Fruit fly (Drosophila melanogaster) whole organism, embryonic: ENCODE data around the gene Gip.

Source experiments
- Abd-B ChIP-seq: fragments of 200-800 bp; sonication (Bioruptor generic); optimal IDR thresholded peaks from 2 replicates; lab custom pipeline; 2018; ENCODE audit warnings: missing biosample characterization, mild to moderate bottlenecking, missing genetic modification characterization, moderate library complexity
- Atf-2 ChIP-seq: fragments of 200-800 bp; sonication (Bioruptor generic); optimal IDR thresholded peaks from 2 replicates; lab custom pipeline; 2016; ENCODE audit warnings: missing biosample characterization, missing genetic modification characterization
- B-H1 ChIP-seq: fragments of 200-800 bp; sonication (Bioruptor generic); IDR thresholded peaks from 3 replicates; pipeline ENCODE4 v1.3.6; 2022; ENCODE audit warnings: missing biosample characterization, missing genetic modification characterization
- BtbVII ChIP-seq: fragments of 200-800 bp; sonication (Bioruptor generic); optimal IDR thresholded peaks from 3 replicates; lab custom pipeline; 2017; ENCODE audit warnings: missing biosample characterization, mild to moderate bottlenecking, missing genetic modification characterization
- CG10462 ChIP-seq: fragments of 200-800 bp; sonication (Bioruptor generic); optimal IDR thresholded peaks from 2 replicates; lab custom pipeline; 2016; ENCODE audit warnings: missing biosample characterization, missing genetic modification characterization
- CG10979 ChIP-seq: fragments of 200-800 bp; sonication (Bioruptor generic); optimal IDR thresholded peaks from 2 replicates; lab custom pipeline; 2018; ENCODE audit warnings: missing biosample characterization, mild to moderate bottlenecking, missing genetic modification characterization, moderate library complexity
- CG12391 ChIP-seq: fragments of 200-800 bp; sonication (Bioruptor generic); optimal IDR thresholded peaks from 3 replicates; lab custom pipeline; 2018; ENCODE audit warnings: missing biosample characterization, mild to moderate bottlenecking, missing genetic modification characterization, moderate library complexity
- CG13123 ChIP-seq: fragments of 200-800 bp; sonication (Bioruptor generic); optimal IDR thresholded peaks from 2 replicates; lab custom pipeline; 2016; ENCODE audit warnings: missing biosample characterization, missing genetic modification characterization
- CG13894 ChIP-seq: fragments of 200-800 bp; sonication (Bioruptor generic); optimal IDR thresholded peaks from 3 replicates; lab custom pipeline; 2018; ENCODE audit warnings: missing biosample characterization, mild to moderate bottlenecking, missing genetic modification characterization, moderate library complexity
- CG14965 ChIP-seq: fragments of 200-800 bp; sonication (Bioruptor generic); optimal IDR thresholded peaks from 2 replicates; lab custom pipeline; 2016; ENCODE audit warnings: missing biosample characterization, missing genetic modification characterization, borderline replicate concordance
- CG15479 ChIP-seq: fragments of 200-800 bp; sonication (Bioruptor generic); optimal IDR thresholded peaks from 3 replicates; lab custom pipeline; 2019; ENCODE audit warnings: missing biosample characterization, mild to moderate bottlenecking, missing genetic modification characterization, moderate library complexity
- CG18764 ChIP-seq: fragments of 200-800 bp; sonication (Bioruptor generic); optimal IDR thresholded peaks from 3 replicates; lab custom pipeline; 2016; ENCODE audit warnings: missing biosample characterization, missing genetic modification characterization
- CG2678 ChIP-seq: fragments of 200-800 bp; sonication (Bioruptor generic); optimal IDR thresholded peaks from 3 replicates; lab custom pipeline; 2019; ENCODE audit warnings: missing biosample characterization, mild to moderate bottlenecking, missing genetic modification characterization, moderate library complexity
- CG4854 ChIP-seq: fragments of 200-800 bp; sonication (Bioruptor generic); optimal IDR thresholded peaks from 2 replicates; lab custom pipeline; 2016; ENCODE audit warnings: missing biosample characterization, missing genetic modification characterization, inconsistent platforms
- CG7271 ChIP-seq: fragments of 200-800 bp; sonication (Bioruptor generic); optimal IDR thresholded peaks from 2 replicates; lab custom pipeline; 2018; ENCODE audit warnings: missing biosample characterization, mild to moderate bottlenecking, missing genetic modification characterization, moderate library complexity
- CG7357 ChIP-seq: fragments of 200-800 bp; sonication (Bioruptor generic); IDR thresholded peaks from 3 replicates; pipeline ENCODE4 v1.3.6; 2022; ENCODE audit warnings: missing biosample characterization, missing genetic modification characterization
- CG7556 ChIP-seq: fragments of 200-800 bp; sonication (Bioruptor generic); optimal IDR thresholded peaks from 2 replicates; lab custom pipeline; 2017; ENCODE audit warnings: missing biosample characterization, mild to moderate bottlenecking, missing genetic modification characterization
- CG7745 ChIP-seq: fragments of 200-800 bp; sonication (Bioruptor generic); optimal IDR thresholded peaks from 2 replicates; lab custom pipeline; 2018; ENCODE audit warnings: missing biosample characterization, mild to moderate bottlenecking, missing genetic modification characterization, moderate library complexity
- CG7786 ChIP-seq: fragments of 200-800 bp; sonication (Bioruptor generic); optimal IDR thresholded peaks from 2 replicates; lab custom pipeline; 2016; ENCODE audit warnings: missing biosample characterization, missing genetic modification characterization
- CG9215 ChIP-seq: fragments of 200-800 bp; sonication (Bioruptor generic); IDR thresholded peaks from 2 replicates; pipeline ENCODE4 v1.3.6; 2022; ENCODE audit warnings: missing biosample characterization, missing genetic modification characterization
- CG9876 ChIP-seq: fragments of 200-800 bp; sonication (Bioruptor generic); optimal IDR thresholded peaks from 2 replicates; lab custom pipeline; 2016; ENCODE audit warnings: missing biosample characterization, missing genetic modification characterization
- Camta ChIP-seq: fragments of 200-800 bp; sonication (Bioruptor generic); optimal IDR thresholded peaks from 2 replicates; lab custom pipeline; 2016; ENCODE audit warnings: missing biosample characterization, missing genetic modification characterization
- Deaf1 ChIP-seq: fragments of 200-800 bp; optimal IDR thresholded peaks from 3 replicates; lab custom pipeline; 2019; ENCODE audit warnings: missing biosample characterization, mild to moderate bottlenecking, missing genetic modification characterization, moderate library complexity
- GATAe ChIP-seq: fragments of 200-800 bp; sonication (Bioruptor generic); conservative IDR thresholded peaks from 2 replicates; pipeline ENCODE4 v1.3.6; 2022; ENCODE audit warnings: missing biosample characterization, missing genetic modification characterization
- Hey ChIP-seq: fragments of 200-800 bp; sonication (Bioruptor generic); optimal IDR thresholded peaks from 3 replicates; lab custom pipeline; 2018; ENCODE audit warnings: missing biosample characterization, mild to moderate bottlenecking, missing genetic modification characterization
- Neu2 ChIP-seq: fragments of 200-800 bp; sonication (Bioruptor generic); optimal IDR thresholded peaks from 3 replicates; lab custom pipeline; 2016; ENCODE audit warnings: missing biosample characterization, missing genetic modification characterization, borderline replicate concordance
- TFAM ChIP-seq: fragments of 200-800 bp; sonication (Bioruptor generic); optimal IDR thresholded peaks from 2 replicates; lab custom pipeline; 2017; ENCODE audit warnings: missing biosample characterization, missing genetic modification characterization, inconsistent platforms
- amos ChIP-seq: fragments of 200-800 bp; sonication (Bioruptor generic); IDR thresholded peaks from 2 replicates; pipeline ENCODE4 v1.3.6; 2022; ENCODE audit warnings: missing biosample characterization, missing genetic modification characterization; ENCODE audit not compliant: partially characterized antibody
- bigmax ChIP-seq: fragments of 200-800 bp; sonication (Bioruptor generic); optimal IDR thresholded peaks from 2 replicates; lab custom pipeline; 2018; ENCODE audit warnings: missing biosample characterization, mild to moderate bottlenecking, missing genetic modification characterization
- chif ChIP-seq, 2 experiments: fragments of 200-800 bp; sonication (Bioruptor generic); optimal IDR thresholded peaks; 3 replicates each; lab custom pipeline; 2016; ENCODE audit warnings: missing biosample characterization in 2 of 2, missing genetic modification characterization in 2 of 2
- crol ChIP-seq: fragments of 200-800 bp; sonication (Bioruptor generic); IDR thresholded peaks from 2 replicates; pipeline ENCODE4 v1.3.6; 2022; ENCODE audit warnings: missing biosample characterization, missing genetic modification characterization
- dpn ChIP-seq, 2 experiments: fragments of 200-800 bp; sonication (Bioruptor generic); optimal IDR thresholded peaks; 3 replicates each; lab custom pipeline; 2016; ENCODE audit warnings: missing biosample characterization in 2 of 2, missing genetic modification characterization in 2 of 2
- eyg ChIP-seq: fragments of 200-800 bp; sonication (Bioruptor generic); optimal IDR thresholded peaks from 3 replicates; lab custom pipeline; 2016; ENCODE audit warnings: missing biosample characterization, missing genetic modification characterization
- hth ChIP-seq: fragments of >200 bp; optimal IDR thresholded peaks from 2 replicates; lab custom pipeline; 2017; ENCODE audit warnings: inconsistent platforms
- jigr1 ChIP-seq: fragments of 200-800 bp; sonication (Bioruptor generic); IDR thresholded peaks from 3 replicates; pipeline ENCODE4 v1.3.6; 2022; ENCODE audit warnings: missing biosample characterization, missing genetic modification characterization
- lilli ChIP-seq: fragments of 200-800 bp; sonication (Bioruptor generic); optimal IDR thresholded peaks from 3 replicates; lab custom pipeline; 2016; ENCODE audit warnings: missing biosample characterization, missing genetic modification characterization
- mirr ChIP-seq: fragments of 200-800 bp; sonication (Bioruptor generic); optimal IDR thresholded peaks from 3 replicates; lab custom pipeline; 2018; ENCODE audit warnings: missing biosample characterization, mild to moderate bottlenecking, missing genetic modification characterization
- oc ChIP-seq: fragments of 200-800 bp; sonication (Bioruptor generic); optimal IDR thresholded peaks from 2 replicates; lab custom pipeline; 2018; ENCODE audit warnings: missing biosample characterization, mild to moderate bottlenecking, missing genetic modification characterization, moderate library complexity
- odd ChIP-seq: fragments of 200-800 bp; sonication (Bioruptor generic); optimal IDR thresholded peaks from 2 replicates; lab custom pipeline; 2017; ENCODE audit warnings: missing biosample characterization, mild to moderate bottlenecking, missing genetic modification characterization
- pb ChIP-seq: fragments of 200-800 bp; sonication (Bioruptor generic); optimal IDR thresholded peaks from 3 replicates; lab custom pipeline; 2016; ENCODE audit warnings: missing biosample characterization, missing genetic modification characterization
- pho ChIP-seq: fragments of 200-800 bp; sonication (Bioruptor generic); optimal IDR thresholded peaks from 2 replicates; lab custom pipeline; 2016; ENCODE audit warnings: missing biosample characterization, missing genetic modification characterization
- phol ChIP-seq: fragments of 200-800 bp; sonication (Bioruptor generic); optimal IDR thresholded peaks from 3 replicates; lab custom pipeline; 2018; ENCODE audit warnings: missing biosample characterization, mild to moderate bottlenecking, missing genetic modification characterization, moderate library complexity
- pita ChIP-seq: fragments of 200-800 bp; sonication (Bioruptor generic); optimal IDR thresholded peaks from 2 replicates; lab custom pipeline; 2017; ENCODE audit warnings: missing biosample characterization, mild to moderate bottlenecking, missing genetic modification characterization
- sd ChIP-seq: fragments of 200-800 bp; sonication (Bioruptor generic); optimal IDR thresholded peaks from 3 replicates; lab custom pipeline; 2018; ENCODE audit warnings: missing biosample characterization, mild to moderate bottlenecking, missing genetic modification characterization, moderate library complexity
- sima ChIP-seq: fragments of 200-800 bp; sonication (Bioruptor generic); optimal IDR thresholded peaks from 2 replicates; lab custom pipeline; 2016; ENCODE audit warnings: missing biosample characterization, missing genetic modification characterization
- stc ChIP-seq: fragments of 200-800 bp; sonication (Bioruptor generic); IDR thresholded peaks from 2 replicates; pipeline ENCODE4 v1.3.6; 2022; ENCODE audit warnings: missing biosample characterization, missing genetic modification characterization
- sug ChIP-seq: fragments of 200-800 bp; optimal IDR thresholded peaks from 2 replicates; lab custom pipeline; 2019; ENCODE audit warnings: missing biosample characterization, mild to moderate bottlenecking, missing genetic modification characterization, moderate library complexity
- tup ChIP-seq: fragments of 200-800 bp; sonication (Bioruptor generic); optimal IDR thresholded peaks from 2 replicates; lab custom pipeline; 2016; ENCODE audit warnings: missing biosample characterization, mild to moderate bottlenecking, missing genetic modification characterization, moderate library complexity
- twi ChIP-seq: fragments of 200-800 bp; optimal IDR thresholded peaks from 2 replicates; lab custom pipeline; 2019; ENCODE audit warnings: missing biosample characterization, mild to moderate bottlenecking, missing genetic modification characterization, moderate library complexity
- vfl ChIP-seq: fragments of 200-800 bp; sonication (Bioruptor generic); optimal IDR thresholded peaks from 2 replicates; lab custom pipeline; 2016; ENCODE audit warnings: missing biosample characterization, missing genetic modification characterization
- zen ChIP-seq: fragments of 200-800 bp; sonication (Bioruptor generic); optimal IDR thresholded peaks from 3 replicates; lab custom pipeline; 2018; ENCODE audit warnings: missing biosample characterization, mild to moderate bottlenecking, missing genetic modification characterization, moderate library complexity

The Gip gene

dm6 chrX:10329659-10330289, at the start of gene Gip (continued):
- TF ChIP-seq Hey (tag; lab: Kevin White, UChicago) (no peak), BtbVII (GFP tag; lab: Kevin White, UChicago) (no peak), Abd-B (GFP tag; lab: Kevin White, UChicago) (no peak), CG13894 (tag; lab: Kevin White, UChicago) (peak; percentile 88), CG7786 (GFP tag; lab: Kevin White, UChicago) (no peak), CG14965 (no peak), Neu2 (GFP tag; lab: Kevin White, UChicago) (no peak), sima (GFP tag; lab: Kevin White, UChicago) (no peak), TFAM (GFP tag; lab: Kevin White, UChicago) (no peak), mirr (peak; percentile 34), bigmax (no peak), tup (no peak), pita (GFP tag; lab: Kevin White, UChicago) (peak; percentile 2), CG9215 (peak; percentile 56), oc (tag; lab: Kevin White, UChicago) (peak; percentile 10), odd (GFP tag; lab: Kevin White, UChicago) (no peak), amos (GFP tag; lab: Robert Waterston, UW) (peak; percentile 33; the same call in 1 of the 2 replicates), CG9876 (GFP tag; lab: Kevin White, UChicago) (no peak), CG18764 (GFP tag; lab: Kevin White, UChicago) (no peak), CG4854 (GFP tag; lab: Kevin White, UChicago) (no peak), jigr1 (GFP tag; lab: Robert Waterston, UW) (no peak), CG13123 (GFP tag; lab: Kevin White, UChicago) (no peak), B-H1 (GFP tag; lab: Robert Waterston, UW) (no peak), CG10979 (tag; lab: Kevin White, UChicago) (peak; percentile 72), phol (tag; lab: Kevin White, UChicago) (no peak), pho (no peak), CG7556 (GFP tag; lab: Kevin White, UChicago) (no peak), CG10462 (GFP tag; lab: Kevin White, UChicago) (no peak), CG15479 (GFP tag; lab: Kevin White, UChicago) (no peak), twi (tag; lab: Kevin White, UChicago) (no peak), lilli (GFP tag; lab: Kevin White, UChicago) (peak; percentile 26), eyg (no peak), Deaf1 (tag; lab: Kevin White, UChicago) (peak; percentile 44), crol (GFP tag; lab: Robert Waterston, UW) (peak; percentile 74), Camta (GFP tag; lab: Kevin White, UChicago) (no peak), stc (no peak), CG7357 (GFP tag; lab: Robert Waterston, UW) (no peak), CG7745 (tag; lab: Kevin White, UChicago) (no peak), GATAe (GFP tag; lab: Robert Waterston, UW) (no peak), sug (peak; percentile 87), CG7271 (tag; lab: Kevin White, UChicago) (no peak), hth (lab: Kevin White, UChicago) (no peak), CG12391 (peak; percentile 0), Atf-2 (GFP tag; lab: Kevin White, UChicago) (no peak), sd (peak; percentile 65), chif (GFP tag; optimal IDR thresholded peaks at IDR 0.05; lab: Kevin White, UChicago) (no peak), dpn (GFP tag; optimal IDR thresholded peaks at IDR 0.05; lab: Kevin White, UChicago) (no peak), CG2678 (tag; lab: Kevin White, UChicago) (peak; percentile 25), pb (GFP tag; lab: Kevin White, UChicago) (no peak), vfl (GFP tag; lab: Kevin White, UChicago) (no peak), zen (no peak)
